Fruit fly (Drosophila melanogaster): Measurements from ENCODE around the gene CG14160.

The CG14160 gene

dm6 chr3L:10094722-10095121, 5.5 kb upstream of the CG14160 start, which contains the start of gene CG32054 (continued):
- TF ChIP-seq CG11560 (tag; IDR thresholded peaks at IDR 0.05) (no peak), Atf-2 (GFP tag; optimal IDR thresholded peaks at IDR 0.05) (no peak), CG8290 (GFP tag; optimal IDR thresholded peaks at IDR 0.05) (no peak), CG8290 (tag; optimal IDR thresholded peaks at IDR 0.05) (peak in 1 of 2 experiments; percentile 1), Jarid2 (GFP tag; optimal IDR thresholded peaks at IDR 0.05) (peak; percentile 28)

- TF ChIP-seq dimm (GFP tag; IDR thresholded peaks at IDR 0.05) (no peak), CG15479 (GFP tag; optimal IDR thresholded peaks at IDR 0.05) (peak; percentile 3), CG2199 (GFP tag; IDR thresholded peaks at IDR 0.05) (0 out of 3 replicates have a peak, but pooled peaks have one; percentile 41), mirr (GFP tag; optimal IDR thresholded peaks at IDR 0.05) (peak; percentile 66), grn (GFP tag; optimal IDR thresholded peaks at IDR 0.05) (peak; percentile 92), CG7357 (GFP tag; IDR thresholded peaks at IDR 0.05) (no peak), tll (GFP tag; optimal IDR thresholded peaks at IDR 0.05) (peak in 1 of 2 experiments; percentile 57), Aef1 (GFP tag; IDR thresholded peaks at IDR 0.05) (no peak), twi (tag; optimal IDR thresholded peaks at IDR 0.05) (peak; percentile 66), sug (tag; optimal IDR thresholded peaks at IDR 0.05) (peak; percentile 54), slbo (GFP tag; IDR thresholded peaks at IDR 0.05) (no peak), Fer1 (GFP tag; optimal IDR thresholded peaks at IDR 0.05) (peak; percentile 16), Mad (GFP tag; optimal IDR thresholded peaks at IDR 0.05) (no peak), lab (GFP tag; optimal IDR thresholded peaks at IDR 0.05) (peak; percentile 42), sens-2 (GFP tag; IDR thresholded peaks at IDR 0.05) (0 out of 2 replicates have a peak, but pooled peaks have one; percentile 38), GATAe (GFP tag; conservative IDR thresholded peaks at IDR 0.05) (peak; percentile 78), exex (tag; optimal IDR thresholded peaks at IDR 0.05) (peak; percentile 82), pros (GFP tag; optimal IDR thresholded peaks at IDR 0.05) (no peak), CG10543 (GFP tag; optimal IDR thresholded peaks at IDR 0.05) (peak; percentile 33), CG34376 (GFP tag; optimal IDR thresholded peaks at IDR 0.05) (peak; percentile 74)
These were observed 3.2 kb upstream of the CG14160 start, which contains the start of gene CG32053 for dm6 chr3L:10092278-10092903. Gene CG32053, minus strand, starts transcription at chr3L:10092346.

dm6 chr3L:10088415-10088814, 785 bp downstream of the CG14160 start:
- TF ChIP-seq row (GFP tag; IDR thresholded peaks at IDR 0.05) (peak; percentile 55; the same call in 2 of the 3 replicates), klu (GFP tag; IDR thresholded peaks at IDR 0.05) (no peak), eyg (GFP tag; optimal IDR thresholded peaks at IDR 0.05) (no peak), twi (tag; optimal IDR thresholded peaks at IDR 0.05) (no peak), grn (GFP tag; optimal IDR thresholded peaks at IDR 0.05) (peak; percentile 60), chinmo (GFP tag; IDR thresholded peaks at IDR 0.05; ENCODE audit: partially characterized antibody) (0 out of 4 replicates have a peak, but pooled peaks have one; percentile 55), CG30431 (GFP tag; optimal IDR thresholded peaks at IDR 0.05) (no peak), CG18476 (GFP tag; optimal IDR thresholded peaks at IDR 0.05) (peak; percentile 12), HLH3B (GFP tag; IDR thresholded peaks at IDR 0.05) (no peak), shn (GFP tag; optimal IDR thresholded peaks at IDR 0.05) (no peak), tup (GFP tag; optimal IDR thresholded peaks at IDR 0.05) (no peak), CG6791 (GFP tag; IDR thresholded peaks at IDR 0.05; ENCODE audit: partially characterized antibody) (no peak), Vsx1 (GFP tag; optimal IDR thresholded peaks at IDR 0.05) (peak; percentile 82), mirr (GFP tag; optimal IDR thresholded peaks at IDR 0.05) (peak; percentile 63), CG33557 (GFP tag; optimal IDR thresholded peaks at IDR 0.05) (no peak), Hey (tag; optimal IDR thresholded peaks at IDR 0.05) (peak; percentile 96), sug (tag; optimal IDR thresholded peaks at IDR 0.05) (peak; percentile 54), CG15601 (tag; optimal IDR thresholded peaks at IDR 0.05) (peak; percentile 71), her (GFP tag; optimal IDR thresholded peaks at IDR 0.05) (no peak), CG11723 (GFP tag; optimal IDR thresholded peaks at IDR 0.05) (no peak), exex (tag; optimal IDR thresholded peaks at IDR 0.05) (peak; percentile 96), CG8944 (GFP tag; optimal IDR thresholded peaks at IDR 0.05) (no peak), GATAe (GFP tag; conservative IDR thresholded peaks at IDR 0.05) (peak; percentile 54), CG17802 (tag; optimal IDR thresholded peaks at IDR 0.05) (no peak), sens (GFP tag) (no peak)

All from whole organism, embryonic.